Fruit fly (Drosophila melanogaster): ENCODE results near the gene CG43246.
A peak's percentile ranks its signal among the peaks of the same experiment; 100 is the strongest.

Gene CG43246

dm6 chr3L:14513286-14513685, 23.1 kb upstream of the CG43246 start:
- TF ChIP-seq Myc (optimal IDR thresholded peaks at IDR 0.05) = peak; percentile 53
- peak; percentile 6 for TF ChIP-seq brk (GFP tag; optimal IDR thresholded peaks at IDR 0.05)
- no peak for TF ChIP-seq N (GFP tag; optimal IDR thresholded peaks at IDR 0.05)
- no peak for TF ChIP-seq Rel (GFP tag; optimal IDR thresholded peaks at IDR 0.05)
- TF ChIP-seq Rel (tag; optimal IDR thresholded peaks at IDR 0.05) = no peak
- no peak for TF ChIP-seq Hr78 (GFP tag; optimal IDR thresholded peaks at IDR 0.05)
- TF ChIP-seq Hnf4 (GFP tag; optimal IDR thresholded peaks at IDR 0.05) = no peak
- no peak for TF ChIP-seq sage (GFP tag; optimal IDR thresholded peaks at IDR 0.05)
- TF ChIP-seq Jra (GFP tag; optimal IDR thresholded peaks at IDR 0.05) = no peak

DNA sequence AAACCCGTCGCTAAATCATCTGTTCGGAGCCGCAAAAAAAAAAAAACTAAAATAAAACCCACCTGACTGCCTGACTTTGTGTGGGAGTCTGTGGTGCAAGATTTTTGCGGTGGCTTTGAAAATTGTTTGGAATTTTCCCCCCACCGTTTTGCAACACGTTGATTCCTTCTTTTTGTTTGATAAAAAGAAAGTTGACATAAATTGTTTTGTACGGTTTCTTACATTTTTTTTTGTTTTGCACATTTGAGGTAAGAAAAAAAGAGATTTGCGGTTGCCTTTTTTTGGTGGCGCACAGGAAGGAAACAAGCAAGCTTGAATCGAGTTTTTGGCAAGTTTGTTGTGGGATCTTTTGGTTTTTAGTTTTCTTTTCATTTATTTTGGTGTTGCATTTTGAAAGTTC, 20.7 kb upstream of the CG43246 start:
- TF ChIP-seq jim (GFP tag; optimal IDR thresholded peaks at IDR 0.05) = no peak
- TF ChIP-seq foxo (GFP tag; optimal IDR thresholded peaks at IDR 0.05) = no peak
- no peak for TF ChIP-seq rgr (GFP tag; optimal IDR thresholded peaks at IDR 0.05)
- no peak for TF ChIP-seq Dif (GFP tag; optimal IDR thresholded peaks at IDR 0.05; ENCODE audit: partially characterized antibody)

DNA sequence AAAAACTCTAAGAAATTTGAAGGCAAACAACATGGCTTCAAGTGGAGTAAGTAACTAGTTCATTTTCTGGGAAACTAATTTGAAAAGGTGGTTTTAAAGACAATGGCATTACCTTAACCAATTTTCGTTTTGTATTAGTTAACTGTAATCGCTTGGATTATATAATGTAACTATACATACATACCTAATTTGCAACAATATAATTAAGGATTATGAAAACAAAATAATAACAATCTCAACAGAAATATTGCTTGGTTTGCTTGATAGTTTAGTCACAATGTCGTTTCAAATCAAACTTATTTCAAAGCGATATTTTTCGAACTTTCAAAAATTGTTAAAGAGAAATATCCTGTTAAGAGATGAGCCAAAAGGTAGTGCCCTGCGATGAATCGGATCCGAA, 18.9 kb upstream of the CG43246 start, which contains the start of gene CG9592:
Gene CG9592, plus strand, starts transcription at position 301 of the 400 bp plus-strand sequence.
- TF ChIP-seq lola (GFP tag; optimal IDR thresholded peaks at IDR 0.05) (no peak), br (GFP tag; optimal IDR thresholded peaks at IDR 0.05) (no peak), rgr (GFP tag; optimal IDR thresholded peaks at IDR 0.05) (no peak), Jra (GFP tag; optimal IDR thresholded peaks at IDR 0.05) (no peak), Hr78 (GFP tag; optimal IDR thresholded peaks at IDR 0.05) (no peak), Hnf4 (GFP tag; optimal IDR thresholded peaks at IDR 0.05) (no peak)

DNA sequence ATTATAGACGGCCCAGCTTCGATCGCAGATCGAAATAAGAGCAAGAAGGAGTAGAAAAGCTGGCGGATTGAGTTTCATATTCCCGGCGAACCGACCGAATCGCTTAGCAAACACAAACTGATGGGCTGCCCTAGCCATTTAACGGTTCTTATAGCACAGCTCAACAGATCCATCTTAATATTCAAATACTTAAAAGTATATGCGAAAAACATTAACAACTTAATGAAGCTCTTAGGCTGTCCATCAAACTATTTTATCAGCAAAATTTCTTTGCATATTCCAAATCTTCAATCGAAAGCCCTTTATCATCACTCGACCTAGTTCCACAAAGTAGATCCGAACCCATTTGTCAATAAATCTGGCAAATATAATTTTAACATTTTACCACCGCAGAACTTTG, 14.8 kb upstream of the CG43246 start, which contains the start of gene CG4613:
Gene CG4613, minus strand, starts transcription at position 101 of the 400 bp plus-strand sequence.
- TF ChIP-seq h (GFP tag; optimal IDR thresholded peaks at IDR 0.05) (no peak), Mio (GFP tag; optimal IDR thresholded peaks at IDR 0.05) (no peak), foxo (GFP tag; optimal IDR thresholded peaks at IDR 0.05) (no peak), Hr78 (GFP tag; optimal IDR thresholded peaks at IDR 0.05) (no peak), Dfd (GFP tag; optimal IDR thresholded peaks at IDR 0.05) (no peak)

dm6 chr3L:14522483-14523362, 13.7 kb upstream of the CG43246 start:
- no peak for TF ChIP-seq Myc (optimal IDR thresholded peaks at IDR 0.05)
- no peak for TF ChIP-seq dmrt93B (GFP tag; optimal IDR thresholded peaks at IDR 0.05)
- no peak for TF ChIP-seq Jra (GFP tag; optimal IDR thresholded peaks at IDR 0.05)
- no peak for TF ChIP-seq sv (GFP tag; optimal IDR thresholded peaks at IDR 0.05)
- no peak for TF ChIP-seq Dfd (GFP tag; optimal IDR thresholded peaks at IDR 0.05)
- no peak for TF ChIP-seq CG9705 (GFP tag; optimal IDR thresholded peaks at IDR 0.05)
- TF ChIP-seq Dif (GFP tag; optimal IDR thresholded peaks at IDR 0.05; ENCODE audit: partially characterized antibody) = no peak
- no peak for TF ChIP-seq Hr83 (GFP tag; optimal IDR thresholded peaks at IDR 0.05; ENCODE audit: poor library complexity, severe bottlenecking)
- no peak for TF ChIP-seq psq (GFP tag; optimal IDR thresholded peaks at IDR 0.05)
- TF ChIP-seq Hnf4 (GFP tag; optimal IDR thresholded peaks at IDR 0.05) = no peak
- no peak for TF ChIP-seq h (GFP tag; optimal IDR thresholded peaks at IDR 0.05)
- no peak for TF ChIP-seq sage (GFP tag; optimal IDR thresholded peaks at IDR 0.05)
- TF ChIP-seq Hr78 (GFP tag; optimal IDR thresholded peaks at IDR 0.05) = no peak
- TF ChIP-seq OdsH (GFP tag; optimal IDR thresholded peaks at IDR 0.05) = no peak
- TF ChIP-seq usp (GFP tag; optimal IDR thresholded peaks at IDR 0.05) = no peak
- TF ChIP-seq Mio (GFP tag; optimal IDR thresholded peaks at IDR 0.05) = no peak
- no peak for TF ChIP-seq HLH106 (tag; optimal IDR thresholded peaks at IDR 0.05)
- no peak for TF ChIP-seq Vsx2 (GFP tag; optimal IDR thresholded peaks at IDR 0.05; ENCODE audit: partially characterized antibody)
- no peak for TF ChIP-seq CG32264 (GFP tag; optimal IDR thresholded peaks at IDR 0.05)

dm6 chr3L:14531802-14532201, 4.6 kb upstream of the CG43246 start:
- TF ChIP-seq Vsx2 (GFP tag; optimal IDR thresholded peaks at IDR 0.05; ENCODE audit: partially characterized antibody) = no peak
- TF ChIP-seq CrebA (GFP tag; optimal IDR thresholded peaks at IDR 0.05; ENCODE audit: borderline replicate concordance) = no peak
- TF ChIP-seq CG9705 (GFP tag; optimal IDR thresholded peaks at IDR 0.05) = no peak

All from whole organism, wandering third instar larva.